Worm (Caenorhabditis elegans) whole organism, early embryonic: Measurements from ENCODE around the gene egg-2.

Experiments used
- B0310.2 ChIP-seq: sonication (generic microtip); optimal IDR thresholded peaks from 2 replicates; lab custom pipeline; 2016; ENCODE audit warnings: mild to moderate bottlenecking, missing genetic modification characterization, missing compliant biosample characterization
- F13C5.2 ChIP-seq: sonication (generic microtip); optimal IDR thresholded peaks from 2 replicates; lab custom pipeline; 2017; ENCODE audit warnings: mild to moderate bottlenecking, missing genetic modification characterization, inconsistent platforms, missing compliant biosample characterization
- aly-1 ChIP-seq: sonication (generic microtip); optimal IDR thresholded peaks from 2 replicates; lab custom pipeline; 2016; ENCODE audit warnings: missing genetic modification characterization, missing compliant biosample characterization
- ama-1 ChIP-seq: fragments of 150-350 bp; optimal IDR thresholded peaks from 2 replicates; lab custom pipeline; 2014
- ceh-13 ChIP-seq: fragments of 200-800 bp; sonication (Bioruptor generic); optimal IDR thresholded peaks from 2 replicates; lab custom pipeline; 2018; ENCODE audit warnings: mild to moderate bottlenecking, missing genetic modification characterization, missing compliant biosample characterization
- ceh-36 ChIP-seq: sonication (generic microtip); optimal IDR thresholded peaks from 2 replicates; lab custom pipeline; 2016; ENCODE audit warnings: missing genetic modification characterization, inconsistent platforms, missing compliant biosample characterization
- ets-7 ChIP-seq: sonication (generic microtip); optimal IDR thresholded peaks from 2 replicates; lab custom pipeline; 2016; ENCODE audit warnings: missing genotype, missing genetic modification characterization, missing compliant biosample characterization
- flt-1 ChIP-seq: fragments of 200-800 bp; sonication (Bioruptor generic); IDR thresholded peaks from 2 replicates; pipeline ENCODE4 v1.3.6; 2022; ENCODE audit warnings: missing genetic modification characterization, missing compliant biosample characterization
- hmbx-1 ChIP-seq: sonication (generic microtip); optimal IDR thresholded peaks from 2 replicates; lab custom pipeline; 2016; ENCODE audit warnings: mild to moderate bottlenecking, missing genetic modification characterization, missing compliant biosample characterization
- hmg-4 ChIP-seq: fragments of 200-800 bp; sonication (Bioruptor generic); optimal IDR thresholded peaks from 2 replicates; lab custom pipeline; 2018; ENCODE audit warnings: mild to moderate bottlenecking, missing genetic modification characterization, missing compliant biosample characterization
- hnd-1 ChIP-seq: sonication (generic microtip); optimal IDR thresholded peaks from 2 replicates; lab custom pipeline; 2016; ENCODE audit warnings: missing genetic modification characterization, missing compliant biosample characterization
- pes-1 ChIP-seq: fragments of 200-800 bp; sonication (Bioruptor generic); IDR thresholded peaks from 2 replicates; pipeline ENCODE4 v1.3.6; 2022; ENCODE audit warnings: missing genetic modification reagents, missing genetic modification characterization, missing compliant biosample characterization
- scrt-1 ChIP-seq: fragments of 200-800 bp; sonication (Bioruptor generic); IDR thresholded peaks from 2 replicates; pipeline ENCODE4 v1.3.6; 2022; ENCODE audit warnings: missing genetic modification characterization, missing compliant biosample characterization
- sea-1 ChIP-seq: fragments of 200-800 bp; sonication (Bioruptor generic); conservative IDR thresholded peaks from 2 replicates; pipeline ENCODE4 v1.3.6; 2022; ENCODE audit warnings: missing genetic modification characterization, missing compliant biosample characterization
- tbx-11 ChIP-seq: fragments of 200-800 bp; sonication (Bioruptor generic); IDR thresholded peaks from 2 replicates; pipeline ENCODE4 v1.3.6; 2022; ENCODE audit warnings: missing genetic modification characterization, missing compliant biosample characterization
- tbx-37 ChIP-seq: fragments of 200-800 bp; sonication (Bioruptor generic); conservative IDR thresholded peaks from 2 replicates; pipeline ENCODE4 v1.3.6; 2022; ENCODE audit warnings: missing genetic modification reagents, missing genetic modification characterization, missing compliant biosample characterization
- tra-4 ChIP-seq: sonication (generic microtip); optimal IDR thresholded peaks from 2 replicates; lab custom pipeline; 2017; ENCODE audit warnings: missing genetic modification characterization, missing compliant biosample characterization

egg-2 gene

DNA sequence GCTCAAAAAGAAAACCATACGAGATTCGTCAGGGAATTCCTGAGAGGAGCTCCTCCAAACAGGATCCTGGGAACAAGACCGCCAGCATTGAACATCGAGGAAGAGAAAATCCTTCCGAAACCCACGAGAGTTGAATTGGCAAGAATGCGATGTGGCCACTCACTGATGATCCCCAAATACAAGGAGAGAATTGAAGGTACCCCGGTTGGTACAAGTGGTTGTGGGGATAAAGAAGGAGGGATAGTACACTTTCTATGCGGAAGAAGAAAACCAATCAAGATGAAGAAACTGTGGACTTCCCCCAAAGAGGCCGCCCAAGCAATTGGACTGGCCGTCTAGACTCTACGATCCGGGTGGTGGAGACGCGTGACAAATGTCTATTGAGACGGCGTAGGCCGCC lies 2.7 kb upstream of the egg-2 start:
- no peak for TF ChIP-seq pes-1 (GFP tag; lab: Robert Waterston, UW)
- TF ChIP-seq ceh-36: no peak
- no peak for TF ChIP-seq tra-4 (tag; lab: Kevin White, UChicago)
- TF ChIP-seq hmg-4 (GFP tag; lab: Kevin White, UChicago): no peak
- TF ChIP-seq F13C5.2: no peak
- no peak for TF ChIP-seq scrt-1 (GFP tag; lab: Robert Waterston, UW)
- TF ChIP-seq tbx-11 (GFP tag; lab: Robert Waterston, UW): no peak
- TF ChIP-seq sea-1: no peak
- no peak for TF ChIP-seq aly-1 (tag; lab: Kevin White, UChicago)
- TF ChIP-seq B0310.2: no peak
- TF ChIP-seq flt-1: no peak
- no peak for TF ChIP-seq hnd-1 (tag; lab: Kevin White, UChicago)
- no peak for TF ChIP-seq ceh-13 (GFP tag; lab: Kevin White, UChicago)
- TF ChIP-seq tbx-37 (GFP tag; lab: Robert Waterston, UW): no peak
- TF ChIP-seq ets-7 (tag; lab: Kevin White, UChicago): no peak
- TF ChIP-seq hmbx-1 (tag; lab: Kevin White, UChicago): no peak
- TF ChIP-seq ama-1 (lab: Kevin White, UChicago): no peak

ce11 chrIII:7062580-7062979 lies 2.2 kb upstream of the egg-2 start, which contains the start of gene R01H2.1:
R01H2.1 (plus strand) TSS chrIII:7062880.
- TF ChIP-seq ceh-13 (GFP tag; lab: Kevin White, UChicago) (no peak), F13C5.2 (no peak), flt-1 (no peak), ets-7 (tag; lab: Kevin White, UChicago) (no peak), B0310.2 (no peak), tra-4 (tag; lab: Kevin White, UChicago) (no peak), hmg-4 (GFP tag; lab: Kevin White, UChicago) (no peak), hnd-1 (tag; lab: Kevin White, UChicago) (no peak), pes-1 (GFP tag; lab: Robert Waterston, UW) (no peak)

DNA sequence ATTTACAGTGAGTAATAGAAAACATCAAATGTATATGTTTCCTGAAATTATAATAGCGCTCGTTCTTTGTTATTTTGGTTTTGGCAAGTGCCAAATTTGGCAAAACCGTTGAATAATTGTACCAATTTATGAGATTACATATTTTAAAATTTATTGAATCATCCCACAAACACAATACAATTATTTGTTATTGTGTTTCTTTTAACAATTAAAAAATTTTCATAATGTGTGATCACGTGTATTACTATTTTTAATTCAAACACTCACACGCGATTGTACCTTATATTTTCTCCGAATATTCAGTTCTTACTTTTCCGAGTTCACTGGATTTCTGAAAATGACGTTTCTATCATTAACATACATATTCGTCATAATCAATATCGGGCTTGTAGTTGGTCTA lies 4.1 kb downstream of the egg-2 start, which contains the start of gene R01H2.2:
Gene R01H2.2 (plus strand): TSS at position 301 of the 400 bp plus-strand sequence.
- no peak for TF ChIP-seq scrt-1 (GFP tag; lab: Robert Waterston, UW)
- no peak for TF ChIP-seq ceh-36
- no peak for TF ChIP-seq ceh-13 (GFP tag; lab: Kevin White, UChicago)
- no peak for TF ChIP-seq hmg-4 (GFP tag; lab: Kevin White, UChicago)
- TF ChIP-seq F13C5.2: no peak
- no peak for TF ChIP-seq flt-1
- TF ChIP-seq sea-1: no peak
- TF ChIP-seq hnd-1 (tag; lab: Kevin White, UChicago): no peak
- TF ChIP-seq aly-1 (tag; lab: Kevin White, UChicago): no peak
- TF ChIP-seq tbx-37 (GFP tag; lab: Robert Waterston, UW): no peak
- no peak for TF ChIP-seq pes-1 (GFP tag; lab: Robert Waterston, UW)
- no peak for TF ChIP-seq B0310.2
- no peak for TF ChIP-seq tra-4 (tag; lab: Kevin White, UChicago)
- TF ChIP-seq tbx-11 (GFP tag; lab: Robert Waterston, UW): no peak

ce11 chrIII:7045643-7046042 lies 14.7 kb downstream of the egg-2 start, which contains the start of gene R01H2.7:
R01H2.7 (minus strand) TSS chrIII:7045743.
- TF ChIP-seq sea-1: no peak
- no peak for TF ChIP-seq tbx-37 (GFP tag; lab: Robert Waterston, UW)
- TF ChIP-seq ceh-36: no peak
- no peak for TF ChIP-seq ceh-13 (GFP tag; lab: Kevin White, UChicago)
- no peak for TF ChIP-seq tbx-11 (GFP tag; lab: Robert Waterston, UW)
- TF ChIP-seq B0310.2: no peak
- no peak for TF ChIP-seq scrt-1 (GFP tag; lab: Robert Waterston, UW)
- no peak for TF ChIP-seq hmbx-1 (tag; lab: Kevin White, UChicago)
- no peak for TF ChIP-seq aly-1 (tag; lab: Kevin White, UChicago)
- no peak for TF ChIP-seq pes-1 (GFP tag; lab: Robert Waterston, UW)
- no peak for TF ChIP-seq hmg-4 (GFP tag; lab: Kevin White, UChicago)
- TF ChIP-seq tra-4 (tag; lab: Kevin White, UChicago): no peak
- TF ChIP-seq ets-7 (tag; lab: Kevin White, UChicago): no peak
- TF ChIP-seq ama-1 (lab: Kevin White, UChicago): no peak
- TF ChIP-seq flt-1: no peak
- TF ChIP-seq hnd-1 (tag; lab: Kevin White, UChicago): no peak
- no peak for TF ChIP-seq F13C5.2

DNA sequence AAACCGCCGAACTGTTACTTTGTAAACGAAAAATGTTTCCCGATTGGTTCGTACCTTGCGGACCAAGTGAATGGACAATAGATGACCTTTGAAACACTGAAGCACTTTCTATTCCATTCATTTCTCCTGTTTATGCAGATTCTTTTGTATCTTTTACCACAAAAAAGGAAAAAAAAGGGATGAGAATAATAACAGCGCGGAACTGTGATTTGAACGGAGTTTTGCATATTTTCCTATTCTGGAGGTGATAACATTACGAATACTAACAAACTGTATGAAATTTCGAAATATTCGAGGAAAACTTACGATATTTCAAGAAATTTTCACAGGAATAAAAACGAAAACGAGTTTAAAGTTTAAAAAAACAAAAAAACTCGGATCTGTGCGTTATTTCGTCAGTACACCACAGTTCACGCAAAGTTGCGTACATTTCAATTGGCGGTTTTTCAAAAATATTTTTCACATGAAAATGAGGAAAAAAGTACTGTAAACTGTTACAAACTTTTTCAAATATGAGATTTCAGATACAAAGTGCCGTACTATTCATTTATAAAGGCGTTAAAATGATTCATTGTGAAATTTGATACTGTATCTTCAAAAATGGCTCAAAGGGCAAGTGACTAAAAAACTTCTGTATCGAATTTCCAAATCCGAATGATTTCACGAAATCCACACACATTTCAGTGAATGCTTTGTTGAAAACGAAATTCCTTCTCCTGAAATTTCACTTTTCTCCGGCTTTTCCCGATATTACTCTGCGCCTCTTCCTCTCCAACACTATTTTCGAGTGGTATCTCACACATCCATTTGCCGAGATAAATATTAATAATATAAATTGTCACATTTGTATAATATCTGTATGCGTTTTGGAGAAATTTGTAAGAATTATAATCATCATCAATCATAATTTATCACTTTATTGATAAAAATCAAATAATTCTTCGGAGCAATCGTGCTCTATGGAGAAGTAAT lies 25.8 kb downstream of the egg-2 start:
- no peak for TF ChIP-seq sea-1
- TF ChIP-seq hnd-1 (tag; lab: Kevin White, UChicago): no peak
- TF ChIP-seq hmbx-1 (tag; lab: Kevin White, UChicago): no peak
- TF ChIP-seq tbx-37 (GFP tag; lab: Robert Waterston, UW): no peak
- TF ChIP-seq ceh-13 (GFP tag; lab: Kevin White, UChicago): no peak
- TF ChIP-seq tbx-11 (GFP tag; lab: Robert Waterston, UW): no peak
- TF ChIP-seq tra-4 (tag; lab: Kevin White, UChicago): no peak
- TF ChIP-seq ets-7 (tag; lab: Kevin White, UChicago): no peak

DNA sequence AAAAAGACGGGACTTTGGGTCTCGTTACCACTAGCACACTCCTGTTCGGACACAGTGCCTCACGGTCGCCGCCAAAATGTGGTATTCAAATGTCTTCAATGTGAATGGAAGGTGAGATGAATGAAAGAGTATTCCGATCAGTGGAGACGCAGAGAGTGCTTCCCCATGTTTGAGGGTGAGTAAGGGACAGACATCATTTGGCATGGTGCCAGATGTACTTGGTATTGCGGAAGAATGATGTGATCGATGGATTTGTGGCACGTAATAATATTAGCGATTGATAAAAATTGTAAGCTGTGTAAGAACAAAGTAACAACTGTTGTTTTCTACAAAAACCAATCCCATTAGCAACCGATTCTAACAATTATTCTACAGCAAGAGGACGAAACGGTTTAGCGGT lies 28.3 kb downstream of the egg-2 start:
- TF ChIP-seq ets-7 (tag; lab: Kevin White, UChicago) (no peak), B0310.2 (no peak), F13C5.2 (no peak), ceh-36 (no peak), scrt-1 (GFP tag; lab: Robert Waterston, UW) (no peak), tbx-37 (GFP tag; lab: Robert Waterston, UW) (no peak), hmbx-1 (tag; lab: Kevin White, UChicago) (no peak), hmg-4 (GFP tag; lab: Kevin White, UChicago) (no peak), aly-1 (tag; lab: Kevin White, UChicago) (no peak), tbx-11 (GFP tag; lab: Robert Waterston, UW) (no peak), sea-1 (no peak), tra-4 (tag; lab: Kevin White, UChicago) (no peak), flt-1 (no peak), ceh-13 (GFP tag; lab: Kevin White, UChicago) (no peak), hnd-1 (tag; lab: Kevin White, UChicago) (no peak), ama-1 (lab: Kevin White, UChicago) (no peak), pes-1 (GFP tag; lab: Robert Waterston, UW) (no peak)
